Worm (Caenorhabditis elegans) whole organism, midembryonic: Measurements from ENCODE around the gene sri-42.

Experiments used
- T22C8.4 ChIP-seq: fragments of 200-800 bp; sonication (Bioruptor generic); IDR thresholded peaks from 2 replicates; pipeline ENCODE4 v1.3.6; 2022; ENCODE audit warnings: missing genetic modification characterization, missing compliant biosample characterization
- flt-1 ChIP-seq: fragments of 200-800 bp; sonication (Bioruptor generic); IDR thresholded peaks from 2 replicates; pipeline ENCODE4 v1.3.6; 2022; ENCODE audit warnings: missing genetic modification characterization, missing compliant biosample characterization
- med-1 ChIP-seq: sonication (generic microtip); optimal IDR thresholded peaks from 2 replicates; lab custom pipeline; 2017; ENCODE audit warnings: missing genetic modification characterization, mild to moderate bottlenecking, missing compliant biosample characterization, antibody characterized with exemption, missing genetic modification reagents; ENCODE audit not compliant: insufficient read depth
- tab-1 ChIP-seq: fragments of 200-800 bp; sonication (Bioruptor generic); IDR thresholded peaks from 2 replicates; pipeline ENCODE4 v1.3.6; 2022; ENCODE audit warnings: missing genetic modification characterization, missing compliant biosample characterization
- ztf-23 ChIP-seq: fragments of 200-800 bp; sonication (Bioruptor generic); IDR thresholded peaks from 2 replicates; pipeline ENCODE4 v1.3.6; 2022; ENCODE audit warnings: missing genetic modification reagents, missing genetic modification characterization, missing compliant biosample characterization
- ztf-29 ChIP-seq: fragments of 200-800 bp; sonication (Bioruptor generic); IDR thresholded peaks from 2 replicates; pipeline ENCODE4 v1.3.6; 2022; ENCODE audit warnings: missing genetic modification reagents, missing genetic modification characterization, missing compliant biosample characterization

DNA sequence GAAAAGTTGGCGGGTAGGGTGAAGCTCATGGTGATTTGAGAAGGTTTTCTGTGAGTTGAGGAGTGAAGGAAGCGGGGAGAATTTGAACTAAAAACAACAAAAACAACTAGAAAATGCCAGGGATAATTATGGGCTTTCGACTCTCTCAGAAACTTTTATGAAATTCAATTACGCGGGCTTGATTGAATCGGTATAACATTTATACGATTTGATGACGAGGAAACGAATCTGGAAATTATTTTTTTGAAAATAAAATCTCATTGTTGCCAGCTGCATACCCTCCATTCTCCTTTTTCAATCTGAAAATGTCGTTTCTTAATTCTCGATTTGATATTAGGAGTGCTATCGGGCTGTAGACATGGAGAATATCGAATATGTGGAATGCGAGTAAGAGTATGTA is 51.5 kb downstream of the sri-42 start, which contains the start of gene srg-21:
- TF ChIP-seq ztf-23 (GFP tag; lab: Robert Waterston, UW) (no peak), flt-1 (GFP tag; lab: Robert Waterston, UW) (no peak), med-1 (GFP tag; lab: Kevin White, UChicago) (no peak), ztf-29 (GFP tag; lab: Robert Waterston, UW) (no peak), tab-1 (no peak), T22C8.4 (no peak)
